Worm (Caenorhabditis elegans) whole organism, L4 larva: ENCODE results near the gene pei-1.

Source experiments
- F10B5.3 ChIP-seq: sonication (generic microtip); optimal IDR thresholded peaks from 2 replicates; lab custom pipeline; 2016; ENCODE audit warnings: mild to moderate bottlenecking, missing genetic modification characterization, missing compliant biosample characterization
- F26F4.8 ChIP-seq: fragments of 200-800 bp; sonication (Bioruptor generic); conservative IDR thresholded peaks from 2 replicates; pipeline ENCODE4 v1.3.6; 2022; ENCODE audit warnings: missing genetic modification characterization, missing compliant biosample characterization
- T26A8.4 ChIP-seq: fragments of 200-800 bp; sonication (Bioruptor generic); IDR thresholded peaks from 2 replicates; pipeline ENCODE4 v1.3.6; 2022; ENCODE audit warnings: missing genetic modification characterization, missing compliant biosample characterization
- ZK546.5 ChIP-seq, 2 experiments: sonication (generic microtip); optimal IDR thresholded peaks; 2 replicates each; lab custom pipeline; 2017; ENCODE audit warnings: missing biosample characterization in 2 of 2, missing genetic modification characterization in 2 of 2
- aha-1 ChIP-seq: fragments of 150-350 bp; peaks from one replicate; lab custom pipeline; 2014; ENCODE audit warnings: missing biosample characterization, missing genetic modification characterization
- aly-2 ChIP-seq: sonication (generic microtip); optimal IDR thresholded peaks from 2 replicates; lab custom pipeline; 2018; ENCODE audit warnings: missing biosample characterization, missing genetic modification characterization
- ceh-20 ChIP-seq: fragments of 200-800 bp; sonication (Bioruptor generic); IDR thresholded peaks from 2 replicates; pipeline ENCODE4 v1.3.6; 2022; ENCODE audit warnings: missing genetic modification reagents, missing genetic modification characterization, missing compliant biosample characterization
- ceh-32 ChIP-seq: sonication (generic microtip); optimal IDR thresholded peaks from 2 replicates; lab custom pipeline; 2016; ENCODE audit warnings: mild to moderate bottlenecking, missing genetic modification characterization, missing compliant biosample characterization; ENCODE audit not compliant: poor library complexity
- ceh-44 ChIP-seq: fragments of 200-800 bp; sonication (Bioruptor generic); IDR thresholded peaks from 2 replicates; pipeline ENCODE4 v1.3.6; 2022; ENCODE audit warnings: missing genetic modification reagents, missing genetic modification characterization, missing compliant biosample characterization
- ceh-82 ChIP-seq: sonication (generic microtip); optimal IDR thresholded peaks from 2 replicates; lab custom pipeline; 2017; ENCODE audit warnings: missing biosample characterization, missing genetic modification characterization
- cey-2 ChIP-seq: sonication (generic microtip); optimal IDR thresholded peaks from 3 replicates; lab custom pipeline; 2017; ENCODE audit warnings: missing genetic modification characterization, mild to moderate bottlenecking, missing compliant biosample characterization, antibody characterized with exemption, borderline replicate concordance; ENCODE audit not compliant: insufficient read depth
- daf-12 ChIP-seq: fragments of 150-350 bp; optimal IDR thresholded peaks from 2 replicates; lab custom pipeline; 2014; ENCODE audit warnings: missing biosample characterization, missing genetic modification reagents, missing genetic modification characterization
- daf-8 ChIP-seq: fragments of 200-800 bp; sonication (Bioruptor generic); IDR thresholded peaks from 2 replicates; pipeline ENCODE4 v1.3.6; 2022; ENCODE audit warnings: missing genetic modification characterization, missing compliant biosample characterization
- dmd-6 ChIP-seq: fragments of 200-800 bp; sonication (Bioruptor generic); IDR thresholded peaks from 2 replicates; pipeline ENCODE4 v1.3.6; 2022; ENCODE audit warnings: missing genetic modification reagents, missing genetic modification characterization, missing compliant biosample characterization
- egl-27 ChIP-seq: sonication (generic microtip); optimal IDR thresholded peaks from 3 replicates; lab custom pipeline; 2017; ENCODE audit warnings: missing biosample characterization, missing genetic modification reagents, missing genetic modification characterization
- egl-43 ChIP-seq: fragments of 200-800 bp; sonication (Bioruptor generic); IDR thresholded peaks from 2 replicates; pipeline ENCODE4 v1.3.6; 2022; ENCODE audit warnings: missing genetic modification reagents, missing genetic modification characterization, missing compliant biosample characterization
- hif-1 ChIP-seq, 2 experiments: sonication (generic microtip); optimal IDR thresholded peaks; 2 replicates each; lab custom pipeline; 2016 to 2017; ENCODE audit warnings: missing compliant biosample characterization in 2 of 2, missing genetic modification characterization in 2 of 2, missing genetic modification reagents in 2 of 2, missing genotype in 2 of 2, mild to moderate bottlenecking in 1 of 2
- hlh-11 ChIP-seq: fragments of 200-800 bp; sonication (Bioruptor generic); optimal IDR thresholded peaks from 2 replicates; lab custom pipeline; 2018; ENCODE audit warnings: mild to moderate bottlenecking, missing genetic modification characterization, missing compliant biosample characterization
- hlh-30 ChIP-seq: sonication (generic microtip); optimal IDR thresholded peaks from 2 replicates; lab custom pipeline; 2017; ENCODE audit warnings: antibody characterized with exemption, mild to moderate bottlenecking, missing genetic modification characterization, missing compliant biosample characterization; ENCODE audit not compliant: insufficient read depth
- lin-15B ChIP-seq: fragments of 150-350 bp; sonication (generic microtip); optimal IDR thresholded peaks from 3 replicates; lab custom pipeline; 2014; ENCODE audit warnings: missing biosample characterization, missing genetic modification characterization
- lin-38 ChIP-seq: fragments of 200-800 bp; sonication (Bioruptor generic); IDR thresholded peaks from 2 replicates; pipeline ENCODE4 v1.3.6; 2022; ENCODE audit warnings: missing genetic modification reagents, missing genetic modification characterization, missing compliant biosample characterization
- lin-39 ChIP-seq: fragments of 150-350 bp; optimal IDR thresholded peaks from 2 replicates; lab custom pipeline; 2014; ENCODE audit warnings: missing biosample characterization, missing genetic modification reagents, missing genetic modification characterization
- lir-3 ChIP-seq: sonication (generic microtip); optimal IDR thresholded peaks from 2 replicates; lab custom pipeline; 2016; ENCODE audit warnings: mild to moderate bottlenecking, missing genetic modification characterization, missing compliant biosample characterization
- madf-5 ChIP-seq, 2 experiments: fragments of 200-800 bp; sonication (Bioruptor generic); IDR thresholded peaks; 2 replicates each; pipeline ENCODE4 v1.3.6; 2022; ENCODE audit warnings: missing compliant biosample characterization in 2 of 2, missing genetic modification characterization in 2 of 2
- madf-9 ChIP-seq: fragments of 200-800 bp; sonication (Bioruptor generic); conservative IDR thresholded peaks from 2 replicates; pipeline ENCODE4 v1.3.6; 2022; ENCODE audit warnings: missing genetic modification reagents, missing genetic modification characterization, missing compliant biosample characterization
- mdl-1 ChIP-seq, 2 experiments: fragments of 150-350 bp in 1 of 2; sonication (generic microtip) in 1 of 2; optimal IDR thresholded peaks; 2 replicates each; lab custom pipeline; 2014 to 2017; ENCODE audit warnings: missing biosample characterization in 2 of 2, missing genetic modification characterization in 2 of 2
- mep-1 ChIP-seq: fragments of 150-350 bp; sonication (generic microtip); optimal IDR thresholded peaks from 3 replicates; lab custom pipeline; 2014; ENCODE audit warnings: missing biosample characterization, missing genetic modification characterization
- nhr-10 ChIP-seq: fragments of 150-350 bp; optimal IDR thresholded peaks from 2 replicates; lab custom pipeline; 2014; ENCODE audit warnings: missing biosample characterization, missing genetic modification characterization
- nhr-102 ChIP-seq: sonication (generic microtip); optimal IDR thresholded peaks from 2 replicates; lab custom pipeline; 2016; ENCODE audit warnings: mild to moderate bottlenecking, missing genetic modification characterization, moderate library complexity, missing compliant biosample characterization
- nhr-11 ChIP-seq: fragments of 150-350 bp; optimal IDR thresholded peaks from 2 replicates; lab custom pipeline; 2014; ENCODE audit warnings: missing biosample characterization, missing genetic modification characterization
- nhr-42 ChIP-seq: fragments of 200-800 bp; sonication (Bioruptor generic); IDR thresholded peaks from 2 replicates; pipeline ENCODE4 v1.3.6; 2022; ENCODE audit warnings: missing genetic modification characterization, missing compliant biosample characterization
- nhr-48 ChIP-seq: sonication (generic microtip); optimal IDR thresholded peaks from 2 replicates; lab custom pipeline; 2016; ENCODE audit warnings: mild to moderate bottlenecking, missing genetic modification characterization, missing compliant biosample characterization
- nhr-76 ChIP-seq: fragments of 150-350 bp; optimal IDR thresholded peaks from 2 replicates; lab custom pipeline; 2014; ENCODE audit warnings: missing biosample characterization, missing genetic modification characterization
- nhr-77 ChIP-seq: fragments of 150-350 bp; optimal IDR thresholded peaks from 2 replicates; lab custom pipeline; 2014; ENCODE audit warnings: missing biosample characterization, missing genetic modification characterization
- php-3 ChIP-seq: fragments of 200-800 bp; sonication (Bioruptor generic); IDR thresholded peaks from 2 replicates; pipeline ENCODE4 v1.3.6; 2022; ENCODE audit warnings: missing genetic modification reagents, missing genetic modification characterization, missing compliant biosample characterization
- skn-1 ChIP-seq: fragments of 150-350 bp; optimal IDR thresholded peaks from 2 replicates; lab custom pipeline; 2014; ENCODE audit warnings: missing biosample characterization, missing genetic modification characterization
- snpc-1.2 ChIP-seq: fragments of 200-800 bp; sonication (Bioruptor generic); IDR thresholded peaks from 2 replicates; pipeline ENCODE4 v1.3.6; 2022; ENCODE audit warnings: missing genetic modification reagents, missing genetic modification characterization, missing compliant biosample characterization
- tag-97 ChIP-seq: fragments of 200-800 bp; sonication (Bioruptor generic); IDR thresholded peaks from 2 replicates; pipeline ENCODE4 v1.3.6; 2022; ENCODE audit warnings: missing genetic modification characterization, missing compliant biosample characterization
- unc-39 ChIP-seq: sonication (generic microtip); optimal IDR thresholded peaks from 2 replicates; lab custom pipeline; 2017; ENCODE audit warnings: missing biosample characterization, missing genetic modification characterization
- unc-62 ChIP-seq, 3 experiments: fragments of 150-350 bp in 1 of 3; sonication (generic microtip); optimal IDR thresholded peaks in 2 of 3; peaks in 1 of 3; 1 replicate in 1 of 3; 2 replicates in 2 of 3; lab custom pipeline; 2014 to 2017; ENCODE audit warnings: missing biosample characterization in 3 of 3, missing genetic modification characterization in 3 of 3, missing genetic modification reagents in 3 of 3, missing genotype in 1 of 3
- vab-7 ChIP-seq: fragments of 200-800 bp; sonication (Bioruptor generic); IDR thresholded peaks from 2 replicates; pipeline ENCODE4 v1.3.6; 2022; ENCODE audit warnings: missing genetic modification reagents, missing genetic modification characterization, missing compliant biosample characterization
- zfp-2 ChIP-seq: sonication (generic microtip); optimal IDR thresholded peaks from 2 replicates; lab custom pipeline; 2016; ENCODE audit warnings: mild to moderate bottlenecking, missing genetic modification characterization, missing compliant biosample characterization

Gene pei-1

DNA sequence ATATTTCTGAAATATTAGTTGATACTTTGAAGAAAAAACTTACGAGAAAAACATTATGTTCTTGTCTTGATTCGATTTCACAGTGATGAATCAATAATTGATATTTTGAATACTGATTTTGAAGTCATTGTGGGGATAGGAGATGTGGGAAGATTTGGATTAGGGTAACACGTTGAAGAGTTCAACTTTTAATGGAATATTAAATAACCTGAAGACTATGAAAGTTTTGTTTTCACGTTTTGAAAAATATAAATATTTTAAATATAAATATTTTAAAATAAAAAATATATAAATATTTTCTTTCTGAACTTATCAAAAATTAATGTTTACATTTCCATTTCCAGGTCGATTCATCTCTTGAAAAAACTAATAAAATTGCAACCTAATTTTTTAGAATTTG, at the start of gene pei-1:
TSS of gene pei-1 (minus strand) at position 101 of the 400 bp plus-strand sequence.
- TF ChIP-seq tag-97 (GFP tag; lab: Robert Waterston, UW) (no peak), egl-27 (tag; lab: Kevin White, UChicago) (no peak), mep-1 (tag; lab: Kevin White, UChicago) (no peak), lin-38 (GFP tag; lab: Robert Waterston, UW) (no peak), mdl-1 (tag; optimal IDR thresholded peaks at IDR 0.05; lab: Kevin White, UChicago) (no peak), nhr-10 (tag; lab: Kevin White, UChicago) (no peak), unc-39 (tag; lab: Kevin White, UChicago) (no peak)

DNA sequence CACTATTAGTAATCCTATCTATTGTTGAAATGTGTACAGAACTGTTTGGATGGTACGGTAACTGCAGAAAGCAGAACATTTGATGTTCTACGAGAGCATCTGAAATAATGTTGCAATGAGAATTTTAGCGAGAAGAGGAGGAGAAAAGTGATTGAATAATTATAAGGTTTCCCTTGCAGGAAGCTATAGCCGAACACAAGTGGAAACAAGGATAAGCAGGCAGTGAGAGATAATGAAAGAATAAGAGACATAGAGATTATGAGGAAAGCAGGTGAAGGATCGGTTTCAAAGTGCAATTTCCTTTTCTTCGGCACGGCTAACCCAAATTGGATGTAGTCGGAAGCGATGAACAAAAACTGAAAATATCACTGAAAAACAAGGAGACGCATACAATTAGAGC, 49.6 kb upstream of the pei-1 start, which contains the start of gene del-2:
TSS of gene del-2 (minus strand) at position 101 of the 400 bp plus-strand sequence.
- TF ChIP-seq aha-1 (tag; lab: Kevin White, UChicago) (no peak), ZK546.5 (tag; optimal IDR thresholded peaks at IDR 0.05; lab: Kevin White, UChicago) (no peak), daf-8 (GFP tag; lab: Robert Waterston, UW) (no peak), php-3 (GFP tag; lab: Robert Waterston, UW) (no peak), cey-2 (no peak), egl-43 (GFP tag; lab: Robert Waterston, UW) (no peak), mep-1 (tag; lab: Kevin White, UChicago) (no peak), lin-15B (tag; lab: Kevin White, UChicago) (no peak)

DNA sequence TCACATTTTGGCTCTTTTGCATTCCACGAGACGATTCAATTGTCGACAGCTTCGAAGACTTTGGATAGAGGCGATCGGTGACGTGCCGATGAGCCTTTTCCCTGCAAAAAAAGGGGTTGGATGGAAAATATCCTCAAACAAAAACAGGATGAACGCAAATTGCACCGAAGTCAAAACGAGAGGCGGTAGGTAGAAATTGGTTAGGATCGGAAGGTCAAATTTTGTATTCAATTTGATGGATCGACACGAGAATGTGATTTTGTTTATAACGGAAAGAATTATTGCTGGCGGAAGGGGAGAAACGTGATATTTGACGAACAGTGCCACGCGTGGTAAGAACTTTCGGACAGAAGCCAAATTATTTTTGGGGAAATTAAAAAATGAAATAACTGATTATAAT, 42.5 kb upstream of the pei-1 start, which contains the start of gene mca-1:
TSS of gene mca-1 (minus strand) at position 101 of the 400 bp plus-strand sequence.
- TF ChIP-seq F26F4.8 (no peak), aha-1 (tag; lab: Kevin White, UChicago) (peak; percentile 3)
- TF ChIP-seq, all 104 proteins: peak for 1

DNA sequence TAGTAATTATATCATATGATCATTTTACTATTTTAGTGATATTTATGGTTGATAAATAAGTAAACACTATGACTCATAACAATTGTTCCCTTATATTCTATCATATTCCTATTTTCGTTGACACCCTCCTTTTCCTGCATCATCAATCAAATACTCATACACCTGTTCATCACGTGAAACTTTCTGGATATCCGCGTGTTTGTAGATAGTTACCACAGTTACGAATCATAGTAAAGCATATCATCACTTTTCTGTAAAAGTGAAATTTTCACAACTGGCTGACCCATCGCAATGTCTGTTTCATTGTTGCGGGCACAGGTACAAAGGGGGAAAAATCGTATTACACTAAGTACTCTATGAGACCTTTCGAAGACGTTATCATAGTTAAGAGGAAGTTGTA, 41.6 kb upstream of the pei-1 start:
- peak; percentile 39 for TF ChIP-seq hlh-11 (tag; lab: Kevin White, UChicago)
- no peak for TF ChIP-seq F10B5.3 (tag; lab: Kevin White, UChicago)
- no peak for TF ChIP-seq skn-1
- peak; percentile 37 for TF ChIP-seq cey-2
- no peak for TF ChIP-seq daf-12 (tag; lab: Kevin White, UChicago)
- peak; percentile 13 for TF ChIP-seq hlh-30
- TF ChIP-seq snpc-1.2 (GFP tag; lab: Robert Waterston, UW), result no peak
- no peak for TF ChIP-seq zfp-2 (tag; lab: Kevin White, UChicago)
- TF ChIP-seq nhr-48 (tag; lab: Kevin White, UChicago), result peak; percentile 64
- TF ChIP-seq dmd-6, result peak; percentile 38

DNA sequence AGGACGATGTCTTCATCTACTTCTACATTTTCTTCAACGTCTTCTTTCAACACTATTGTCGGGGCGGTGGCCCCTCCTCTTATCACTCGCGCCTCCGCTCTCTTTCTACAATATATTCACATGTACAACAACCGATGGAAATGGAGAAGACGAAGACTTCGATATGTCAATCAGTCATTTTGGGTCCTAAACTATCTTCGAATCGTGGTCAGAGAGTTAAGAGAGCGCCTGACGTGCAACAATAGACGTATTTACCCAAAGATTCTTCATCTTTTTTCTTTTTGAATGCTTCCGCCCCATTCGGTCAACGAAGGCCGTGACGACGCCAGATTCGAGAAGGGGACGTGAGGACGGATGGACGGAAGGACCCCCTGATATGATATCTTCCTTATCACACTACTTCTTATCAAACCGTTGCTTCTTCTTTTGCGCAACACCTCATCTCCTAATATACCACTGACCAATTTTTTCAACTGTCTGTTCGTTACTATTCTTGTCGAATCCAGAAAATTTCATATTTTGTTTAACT, 40.7 kb upstream of the pei-1 start:
- TF ChIP-seq nhr-102 (tag; lab: Kevin White, UChicago), result no peak
- no peak for TF ChIP-seq nhr-42 (GFP tag; lab: Robert Waterston, UW)
- TF ChIP-seq lin-39, result no peak
- no peak for TF ChIP-seq lir-3 (tag; lab: Kevin White, UChicago)
- no peak for TF ChIP-seq tag-97 (GFP tag; lab: Robert Waterston, UW)
- TF ChIP-seq madf-5 (GFP tag; IDR thresholded peaks at IDR 0.05; lab: Robert Waterston, UW), result no peak
- peak; percentile 32 for TF ChIP-seq hlh-11 (tag; lab: Kevin White, UChicago)
- no peak for TF ChIP-seq nhr-77 (tag; lab: Kevin White, UChicago)
- TF ChIP-seq ceh-44 (GFP tag; lab: Robert Waterston, UW), result no peak
- no peak for TF ChIP-seq ceh-32 (tag; lab: Kevin White, UChicago)
- no peak for TF ChIP-seq ceh-82 (tag; lab: Kevin White, UChicago)
- peak; percentile 44 for TF ChIP-seq aha-1 (tag; lab: Kevin White, UChicago)
- no peak for TF ChIP-seq vab-7
- TF ChIP-seq nhr-11, result no peak
- peak; percentile 41 for TF ChIP-seq hlh-30
- peak in 1 of 2 experiments; percentile 26 for TF ChIP-seq mdl-1 (tag; optimal IDR thresholded peaks at IDR 0.05; lab: Kevin White, UChicago)
- peak; percentile 10 for TF ChIP-seq nhr-48 (tag; lab: Kevin White, UChicago)
- TF ChIP-seq unc-39 (tag; lab: Kevin White, UChicago), result no peak
- TF ChIP-seq skn-1, result no peak
- TF ChIP-seq ceh-20 (GFP tag; lab: Robert Waterston, UW), result no peak
- peak in 1 of 2 experiments; percentile 9 for TF ChIP-seq unc-62 (GFP tag; optimal IDR thresholded peaks at IDR 0.05 in 1 of 2; lab: Kevin White, UChicago)
- no peak for TF ChIP-seq unc-62 (tag; optimal IDR thresholded peaks at IDR 0.05; lab: Kevin White, UChicago)
- TF ChIP-seq T26A8.4 (GFP tag; lab: Robert Waterston, UW), result no peak
- TF ChIP-seq nhr-76 (tag; lab: Kevin White, UChicago), result no peak
- no peak for TF ChIP-seq hif-1 (tag; optimal IDR thresholded peaks at IDR 0.05; lab: Kevin White, UChicago)
- no peak for TF ChIP-seq madf-9 (GFP tag; lab: Robert Waterston, UW)
- TF ChIP-seq mep-1 (tag; lab: Kevin White, UChicago), result no peak
- TF ChIP-seq aly-2, result no peak
